Worm (Caenorhabditis elegans) whole organism, L1 larva: ENCODE data around the gene F46H5.4.

Experiments used
- C16A3.4 ChIP-seq: fragments of 150-350 bp; optimal IDR thresholded peaks from 2 replicates; lab custom pipeline; 2014; ENCODE audit warnings: missing biosample characterization, missing genetic modification characterization
- C34B4.2 ChIP-seq: sonication (generic microtip); optimal IDR thresholded peaks from 2 replicates; lab custom pipeline; 2017; ENCODE audit warnings: mild to moderate bottlenecking, missing genetic modification characterization, missing compliant biosample characterization
- F16B12.6 ChIP-seq: fragments of 150-350 bp; optimal IDR thresholded peaks from 2 replicates; lab custom pipeline; 2014; ENCODE audit warnings: missing biosample characterization, missing genetic modification characterization
- Y116A8C.19 ChIP-seq: sonication (generic microtip); optimal IDR thresholded peaks from 2 replicates; lab custom pipeline; 2016; ENCODE audit warnings: missing compliant biosample characterization, missing genetic modification characterization, borderline replicate concordance
- blmp-1 ChIP-seq: fragments of 150-350 bp; optimal IDR thresholded peaks from 2 replicates; lab custom pipeline; 2014; ENCODE audit warnings: missing biosample characterization, missing genetic modification characterization
- ceh-63 ChIP-seq: fragments of 200-800 bp; sonication (Bioruptor generic); optimal IDR thresholded peaks from 2 replicates; lab custom pipeline; 2018; ENCODE audit warnings: mild to moderate bottlenecking, missing genetic modification characterization, missing compliant biosample characterization
- ceh-8 ChIP-seq: fragments of 200-800 bp; sonication (Bioruptor generic); optimal IDR thresholded peaks from 2 replicates; lab custom pipeline; 2018; ENCODE audit warnings: mild to moderate bottlenecking, missing genetic modification characterization, moderate library complexity, missing compliant biosample characterization
- ceh-82 ChIP-seq, 3 experiments: fragments of 150-350 bp in 1 of 3; sonication (generic microtip) in 2 of 3; optimal IDR thresholded peaks; 2 replicates each; lab custom pipeline; 2014 to 2017; ENCODE audit warnings: missing biosample characterization in 3 of 3, missing genetic modification characterization in 3 of 3
- ceh-90 ChIP-seq: sonication (generic microtip); optimal IDR thresholded peaks from 2 replicates; lab custom pipeline; 2016; ENCODE audit warnings: missing genetic modification characterization, missing compliant biosample characterization
- dpl-1 ChIP-seq, 3 experiments: fragments of 150-350 bp in 2 of 3; sonication (generic microtip) in 1 of 3; optimal IDR thresholded peaks; 2 replicates each; lab custom pipeline; 2014 to 2017; ENCODE audit warnings: missing biosample characterization in 3 of 3, missing genetic modification characterization in 3 of 3, missing genetic modification reagents in 3 of 3
- efl-3 ChIP-seq: fragments of 200-800 bp; sonication (Bioruptor generic); optimal IDR thresholded peaks from 2 replicates; lab custom pipeline; 2018; ENCODE audit warnings: mild to moderate bottlenecking, missing genetic modification characterization, missing compliant biosample characterization
- egl-13 ChIP-seq: sonication (generic microtip); optimal IDR thresholded peaks from 2 replicates; lab custom pipeline; 2016; ENCODE audit warnings: missing genotype, missing genetic modification reagents, missing genetic modification characterization, missing compliant biosample characterization
- elt-3 ChIP-seq, 6 experiments: fragments of 150-350 bp in 1 of 6; sonication (generic microtip); optimal IDR thresholded peaks; 2 replicates each; lab custom pipeline; 2017 to 2018; ENCODE audit warnings: missing biosample characterization in 6 of 6, missing genetic modification characterization in 6 of 6, inconsistent platforms in 1 of 6
- fkh-10 ChIP-seq: sonication (generic microtip); optimal IDR thresholded peaks from 2 replicates; lab custom pipeline; 2017; ENCODE audit warnings: missing biosample characterization, missing genetic modification reagents, missing genetic modification characterization
- fkh-4 ChIP-seq: sonication (generic microtip); optimal IDR thresholded peaks from 2 replicates; lab custom pipeline; 2016; ENCODE audit warnings: missing compliant biosample characterization, missing genetic modification characterization, borderline replicate concordance
- fkh-8 ChIP-seq: sonication (generic microtip); optimal IDR thresholded peaks from 2 replicates; lab custom pipeline; 2016; ENCODE audit warnings: mild to moderate bottlenecking, missing genetic modification characterization, missing compliant biosample characterization
- hlh-17 ChIP-seq: fragments of 200-800 bp; sonication (Bioruptor generic); optimal IDR thresholded peaks from 2 replicates; lab custom pipeline; 2018; ENCODE audit warnings: missing genetic modification characterization, mild to moderate bottlenecking, missing compliant biosample characterization, moderate library complexity, borderline replicate concordance
- irx-1 ChIP-seq: sonication (generic microtip); optimal IDR thresholded peaks from 2 replicates; lab custom pipeline; 2016; ENCODE audit warnings: missing genetic modification characterization, missing compliant biosample characterization
- jun-1 ChIP-seq: fragments of 150-350 bp; optimal IDR thresholded peaks from 2 replicates; lab custom pipeline; 2014; ENCODE audit warnings: missing biosample characterization, missing genetic modification reagents, missing genetic modification characterization
- lin-15B ChIP-seq: fragments of 150-350 bp; sonication (generic microtip); optimal IDR thresholded peaks from 3 replicates; lab custom pipeline; 2014; ENCODE audit warnings: missing biosample characterization, missing genetic modification characterization
- lin-35 ChIP-seq, 2 experiments: fragments of 150-350 bp; optimal IDR thresholded peaks; 2 replicates each; lab custom pipeline; 2014; ENCODE audit warnings: missing biosample characterization in 2 of 2, missing genetic modification characterization in 2 of 2, missing genetic modification reagents in 2 of 2
- lin-39 ChIP-seq: fragments of 150-350 bp; optimal IDR thresholded peaks from 2 replicates; lab custom pipeline; 2014; ENCODE audit warnings: missing biosample characterization, missing genetic modification reagents, missing genetic modification characterization
- lir-3 ChIP-seq: sonication (generic microtip); optimal IDR thresholded peaks from 2 replicates; lab custom pipeline; 2016; ENCODE audit warnings: mild to moderate bottlenecking, missing genetic modification characterization, moderate library complexity, missing compliant biosample characterization; ENCODE audit not compliant: poor library complexity
- lsy-2 ChIP-seq, 2 experiments: fragments of 150-350 bp; optimal IDR thresholded peaks; 2 replicates each; lab custom pipeline; 2014; ENCODE audit warnings: missing biosample characterization in 2 of 2, missing genetic modification characterization in 2 of 2
- mab-9 ChIP-seq: fragments of 200-800 bp; sonication (Bioruptor generic); IDR thresholded peaks from 2 replicates; pipeline ENCODE4 v1.3.6; 2022; ENCODE audit warnings: missing genetic modification reagents, missing genetic modification characterization, missing compliant biosample characterization
- mef-2 ChIP-seq: fragments of 150-350 bp; optimal IDR thresholded peaks from 2 replicates; lab custom pipeline; 2014; ENCODE audit warnings: missing biosample characterization, missing genetic modification characterization
- nhr-11 ChIP-seq: fragments of 150-350 bp; optimal IDR thresholded peaks from 2 replicates; lab custom pipeline; 2014; ENCODE audit warnings: missing biosample characterization, missing genetic modification characterization
- nhr-12 ChIP-seq: sonication (generic microtip); optimal IDR thresholded peaks from 2 replicates; lab custom pipeline; 2017; ENCODE audit warnings: missing biosample characterization, missing genetic modification characterization
- nhr-19 ChIP-seq: fragments of 200-800 bp; sonication (Bioruptor generic); conservative IDR thresholded peaks from 2 replicates; pipeline ENCODE4 v1.3.6; 2022; ENCODE audit warnings: missing genetic modification characterization, missing compliant biosample characterization
- nhr-20 ChIP-seq: sonication (generic microtip); optimal IDR thresholded peaks from 2 replicates; lab custom pipeline; 2016; ENCODE audit warnings: mild to moderate bottlenecking, missing genetic modification characterization, missing compliant biosample characterization
- nhr-28 ChIP-seq: fragments of 150-350 bp; optimal IDR thresholded peaks from 2 replicates; lab custom pipeline; 2014; ENCODE audit warnings: missing biosample characterization, missing genetic modification characterization
- nhr-71 ChIP-seq: sonication (generic microtip); optimal IDR thresholded peaks from 2 replicates; lab custom pipeline; 2016; ENCODE audit warnings: mild to moderate bottlenecking, missing genetic modification characterization, moderate library complexity, missing compliant biosample characterization
- nhr-84 ChIP-seq: sonication (generic microtip); optimal IDR thresholded peaks from 2 replicates; lab custom pipeline; 2017; ENCODE audit warnings: missing biosample characterization, missing genetic modification characterization
- nhr-85 ChIP-seq: sonication (generic microtip); peaks from one replicate; lab custom pipeline; 2016; ENCODE audit warnings: missing genetic modification characterization, inconsistent platforms, missing compliant biosample characterization
- nhr-90 ChIP-seq: sonication (generic microtip); optimal IDR thresholded peaks from 2 replicates; lab custom pipeline; 2016; ENCODE audit warnings: mild to moderate bottlenecking, missing genetic modification characterization, missing compliant biosample characterization; ENCODE audit not compliant: poor library complexity
- pqm-1 ChIP-seq: sonication (generic microtip); optimal IDR thresholded peaks from 3 replicates; lab custom pipeline; 2017; ENCODE audit warnings: missing biosample characterization, missing genetic modification characterization
- skn-1 ChIP-seq: fragments of 150-350 bp; optimal IDR thresholded peaks from 2 replicates; lab custom pipeline; 2014; ENCODE audit warnings: missing biosample characterization, missing genetic modification characterization
- tlp-1 ChIP-seq: fragments of 150-350 bp; optimal IDR thresholded peaks from 2 replicates; lab custom pipeline; 2014; ENCODE audit warnings: missing biosample characterization, missing genetic modification characterization
- unc-86 ChIP-seq: sonication (generic microtip); optimal IDR thresholded peaks from 2 replicates; lab custom pipeline; 2016; ENCODE audit warnings: missing genetic modification characterization, missing compliant biosample characterization
- unc-98 ChIP-seq: fragments of 200-800 bp; sonication (Bioruptor generic); IDR thresholded peaks from 2 replicates; pipeline ENCODE4 v1.3.6; 2022; ENCODE audit warnings: missing genetic modification characterization, missing compliant biosample characterization
- vab-15 ChIP-seq: sonication (generic microtip); optimal IDR thresholded peaks from 2 replicates; lab custom pipeline; 2017; ENCODE audit warnings: missing genotype, mild to moderate bottlenecking, missing genetic modification characterization, missing compliant biosample characterization
- zag-1 ChIP-seq: fragments of 150-350 bp; optimal IDR thresholded peaks from 2 replicates; lab custom pipeline; 2014; ENCODE audit warnings: missing biosample characterization, missing genetic modification characterization
- ztf-11 ChIP-seq, 2 experiments: sonication (generic microtip); optimal IDR thresholded peaks; 2 replicates each; lab custom pipeline; 2016 to 2017; ENCODE audit warnings: missing genetic modification characterization in 2 of 2, missing biosample characterization in 1 of 2, missing compliant biosample characterization in 1 of 2

The F46H5.4 gene

ce11 chrX:7232158-7232822 lies 22.1 kb downstream of the F46H5.4 start (continued):
- TF ChIP-seq nhr-85 (tag; lab: Kevin White, UChicago): peak; percentile 70
- peak in 1 of 2 experiments; percentile 26 for TF ChIP-seq lsy-2 (tag; optimal IDR thresholded peaks at IDR 0.05; lab: Kevin White, UChicago)
- TF ChIP-seq ztf-11 (tag; optimal IDR thresholded peaks at IDR 0.05; lab: Kevin White, UChicago): no peak
- peak; percentile 33 for TF ChIP-seq C16A3.4 (tag; lab: Kevin White, UChicago)
- TF ChIP-seq tlp-1 (tag; lab: Kevin White, UChicago): no peak
- TF ChIP-seq Y116A8C.19 (tag; lab: Kevin White, UChicago): no peak
- no peak for TF ChIP-seq lin-15B
- peak in 1 of 2 experiments; percentile 3 for TF ChIP-seq lin-35 (GFP tag; optimal IDR thresholded peaks at IDR 0.05; lab: Kevin White, UChicago)
- TF ChIP-seq fkh-4 (tag; lab: Kevin White, UChicago): no peak
- no peak for TF ChIP-seq ceh-90 (tag; lab: Kevin White, UChicago)
- peak; percentile 18 for TF ChIP-seq nhr-19 (GFP tag; lab: Robert Waterston, UW)
- TF ChIP-seq dpl-1 (GFP tag; optimal IDR thresholded peaks at IDR 0.05; lab: Kevin White, UChicago): peak in 1 of 3 experiments; percentile 5
- TF ChIP-seq ceh-63: no peak
- no peak for TF ChIP-seq pqm-1 (tag; lab: Kevin White, UChicago)
- TF ChIP-seq irx-1: no peak
- no peak for TF ChIP-seq nhr-12
- no peak for TF ChIP-seq nhr-84 (tag; lab: Kevin White, UChicago)
- TF ChIP-seq jun-1 (tag; lab: Kevin White, UChicago): peak; percentile 26
- no peak for TF ChIP-seq fkh-8 (tag; lab: Kevin White, UChicago)
- no peak for TF ChIP-seq C34B4.2
- TF ChIP-seq nhr-71: peak; percentile 53
- TF ChIP-seq F16B12.6 (tag; lab: Kevin White, UChicago): no peak
- no peak for TF ChIP-seq lir-3 (tag; lab: Kevin White, UChicago)
- TF ChIP-seq hlh-17 (GFP tag; lab: Kevin White, UChicago): no peak
- no peak for TF ChIP-seq mab-9 (GFP tag; lab: Robert Waterston, UW)
- peak; percentile 11 for TF ChIP-seq nhr-90 (tag; lab: Kevin White, UChicago)
- TF ChIP-seq efl-3: no peak
- TF ChIP-seq mef-2 (tag; lab: Kevin White, UChicago): no peak
- no peak for TF ChIP-seq zag-1
- TF ChIP-seq ceh-8 (GFP tag; lab: Kevin White, UChicago): no peak
- TF ChIP-seq nhr-20: peak; percentile 32
- TF ChIP-seq lin-39 (tag; lab: Kevin White, UChicago): no peak
- TF ChIP-seq vab-15 (tag; lab: Kevin White, UChicago): no peak
- no peak for TF ChIP-seq nhr-28 (tag; lab: Kevin White, UChicago)
- TF ChIP-seq unc-86 (tag; lab: Kevin White, UChicago): no peak
- no peak for TF ChIP-seq elt-3 (tag; optimal IDR thresholded peaks at IDR 0.05; lab: Kevin White, UChicago)
- no peak for TF ChIP-seq unc-98 (GFP tag; lab: Robert Waterston, UW)
- peak in 2 of 3 experiments; percentile 42 for TF ChIP-seq ceh-82 (tag; optimal IDR thresholded peaks at IDR 0.05; lab: Kevin White, UChicago)
- no peak for TF ChIP-seq skn-1
- no peak for TF ChIP-seq fkh-10
- TF ChIP-seq blmp-1 (tag; lab: Kevin White, UChicago): no peak
- no peak for TF ChIP-seq nhr-11 (tag; lab: Kevin White, UChicago)
- TF ChIP-seq egl-13: no peak
